Worm (Caenorhabditis elegans) whole organism, young adult: ENCODE data around the gene ztf-28.

Source experiments
- B0261.1 ChIP-seq: sonication (generic microtip); optimal IDR thresholded peaks from 2 replicates; lab custom pipeline; 2016; ENCODE audit warnings: mild to moderate bottlenecking, missing genetic modification characterization, moderate library complexity, missing compliant biosample characterization
- C17E4.6 ChIP-seq: fragments of 200-800 bp; sonication (Bioruptor generic); IDR thresholded peaks from 2 replicates; pipeline ENCODE4 v1.3.6; 2022; ENCODE audit warnings: missing genetic modification reagents, missing genetic modification characterization, missing compliant biosample characterization
- F33H1.4 ChIP-seq: fragments of 200-800 bp; sonication (Bioruptor generic); IDR thresholded peaks from 2 replicates; pipeline ENCODE4 v1.3.6; 2022; ENCODE audit warnings: missing genetic modification reagents, missing genetic modification characterization, missing compliant biosample characterization
- F39B2.1 ChIP-seq: fragments of 200-800 bp; sonication (Bioruptor generic); IDR thresholded peaks from 2 replicates; pipeline ENCODE4 v1.3.6; 2022; ENCODE audit warnings: missing genetic modification reagents, missing genetic modification characterization, missing compliant biosample characterization
- F52B5.7 ChIP-seq: sonication (generic microtip); optimal IDR thresholded peaks from 2 replicates; lab custom pipeline; 2016; ENCODE audit warnings: mild to moderate bottlenecking, missing genetic modification characterization, missing compliant biosample characterization
- Y56A3A.18 ChIP-seq: fragments of 200-800 bp; sonication (Bioruptor generic); IDR thresholded peaks from 2 replicates; pipeline ENCODE4 v1.3.6; 2022; ENCODE audit warnings: missing genetic modification reagents, missing genetic modification characterization, missing compliant biosample characterization
- attf-6 ChIP-seq: fragments of 200-800 bp; sonication (Bioruptor generic); IDR thresholded peaks from 2 replicates; pipeline ENCODE4 v1.3.6; 2022; ENCODE audit warnings: missing genetic modification reagents, missing genetic modification characterization, missing compliant biosample characterization
- ceh-100 ChIP-seq: fragments of 200-800 bp; sonication (Bioruptor generic); IDR thresholded peaks from 2 replicates; pipeline ENCODE4 v1.3.6; 2022; ENCODE audit warnings: missing genetic modification reagents, missing genetic modification characterization, missing compliant biosample characterization
- ceh-27 ChIP-seq: fragments of 200-800 bp; sonication (Bioruptor generic); optimal IDR thresholded peaks from 2 replicates; lab custom pipeline; 2018; ENCODE audit warnings: mild to moderate bottlenecking, missing genetic modification characterization, moderate library complexity, missing compliant biosample characterization
- ceh-40 ChIP-seq: fragments of 200-800 bp; sonication (Bioruptor generic); IDR thresholded peaks from 2 replicates; pipeline ENCODE4 v1.3.6; 2022; ENCODE audit warnings: missing genetic modification characterization, missing compliant biosample characterization
- ceh-58 ChIP-seq: fragments of 200-800 bp; sonication (Bioruptor generic); IDR thresholded peaks from 2 replicates; pipeline ENCODE4 v1.3.6; 2022; ENCODE audit warnings: missing genetic modification characterization, missing compliant biosample characterization
- ceh-91 ChIP-seq: fragments of 200-800 bp; sonication (Bioruptor generic); IDR thresholded peaks from 2 replicates; pipeline ENCODE4 v1.3.6; 2022; ENCODE audit warnings: missing genetic modification reagents, missing genetic modification characterization, missing compliant biosample characterization
- egl-44 ChIP-seq: fragments of 200-800 bp; sonication (Bioruptor generic); IDR thresholded peaks from 2 replicates; pipeline ENCODE4 v1.3.6; 2022; ENCODE audit warnings: missing genetic modification reagents, missing genetic modification characterization, missing compliant biosample characterization
- ekl-4 ChIP-seq: fragments of 200-800 bp; sonication (Bioruptor generic); IDR thresholded peaks from 2 replicates; pipeline ENCODE4 v1.3.6; 2022; ENCODE audit warnings: missing genetic modification reagents, missing genetic modification characterization, missing compliant biosample characterization
- hsf-1 ChIP-seq: fragments of 200-800 bp; sonication (Bioruptor generic); IDR thresholded peaks from 2 replicates; pipeline ENCODE4 v1.3.6; 2022; ENCODE audit warnings: missing genetic modification reagents, missing genetic modification characterization, missing compliant biosample characterization
- lin-40 ChIP-seq: sonication (generic microtip); optimal IDR thresholded peaks from 2 replicates; lab custom pipeline; 2016; ENCODE audit warnings: missing genetic modification characterization, mild to moderate bottlenecking, missing compliant biosample characterization, missing genotype, missing genetic modification reagents
- madf-10 ChIP-seq: sonication (generic microtip); optimal IDR thresholded peaks from 2 replicates; lab custom pipeline; 2016; ENCODE audit warnings: mild to moderate bottlenecking, missing genetic modification characterization, missing compliant biosample characterization
- mxl-1 ChIP-seq: sonication (generic microtip); optimal IDR thresholded peaks from 2 replicates; lab custom pipeline; 2016; ENCODE audit warnings: missing genetic modification characterization, missing compliant biosample characterization
- nfya-2 ChIP-seq: fragments of 200-800 bp; sonication (Bioruptor generic); IDR thresholded peaks from 2 replicates; pipeline ENCODE4 v1.3.6; 2022; ENCODE audit warnings: missing genetic modification reagents, missing genetic modification characterization, missing compliant biosample characterization
- nhr-179 ChIP-seq: sonication (generic microtip); optimal IDR thresholded peaks from 2 replicates; lab custom pipeline; 2016; ENCODE audit warnings: mild to moderate bottlenecking, missing genetic modification characterization, missing compliant biosample characterization
- nhr-80 ChIP-seq: sonication (generic microtip); optimal IDR thresholded peaks from 2 replicates; lab custom pipeline; 2016; ENCODE audit warnings: missing genetic modification characterization, missing compliant biosample characterization
- pha-4 ChIP-seq: fragments of 150-350 bp; sonication (generic microtip); optimal IDR thresholded peaks from 2 replicates; lab custom pipeline; 2014; ENCODE audit warnings: missing biosample characterization, missing genetic modification reagents, missing genetic modification characterization
- snpc-1.1 ChIP-seq: sonication (generic microtip); optimal IDR thresholded peaks from 2 replicates; lab custom pipeline; 2017; ENCODE audit warnings: missing genetic modification characterization, mild to moderate bottlenecking, missing compliant biosample characterization, antibody characterized with exemption, moderate library complexity, missing genotype, missing genetic modification reagents; ENCODE audit not compliant: insufficient read depth
- snpc-3.4 ChIP-seq: sonication (generic microtip); optimal IDR thresholded peaks from 2 replicates; lab custom pipeline; 2017; ENCODE audit warnings: missing genetic modification characterization, mild to moderate bottlenecking, missing compliant biosample characterization, antibody characterized with exemption, moderate library complexity, missing genotype, missing genetic modification reagents
- somi-1 ChIP-seq: fragments of 200-800 bp; sonication (Bioruptor generic); optimal IDR thresholded peaks from 2 replicates; lab custom pipeline; 2018; ENCODE audit warnings: mild to moderate bottlenecking, missing genetic modification characterization, missing compliant biosample characterization
- tlf-1 ChIP-seq: fragments of 200-800 bp; sonication (Bioruptor generic); optimal IDR thresholded peaks from 2 replicates; lab custom pipeline; 2018; ENCODE audit warnings: mild to moderate bottlenecking, missing genetic modification characterization, missing compliant biosample characterization
- unc-62 ChIP-seq: fragments of 150-350 bp; optimal IDR thresholded peaks from 2 replicates; lab custom pipeline; 2014; ENCODE audit warnings: missing biosample characterization, missing genetic modification reagents, missing genetic modification characterization
- zfh-2 ChIP-seq: fragments of 200-800 bp; sonication (Bioruptor generic); conservative IDR thresholded peaks from 2 replicates; pipeline ENCODE4 v1.3.6; 2022; ENCODE audit warnings: missing genetic modification reagents, missing genetic modification characterization, missing compliant biosample characterization
- zim-3 ChIP-seq: sonication (generic microtip); optimal IDR thresholded peaks from 2 replicates; lab custom pipeline; 2017; ENCODE audit warnings: mild to moderate bottlenecking, missing genetic modification characterization, moderate library complexity, missing compliant biosample characterization
- ztf-18 ChIP-seq: sonication (generic microtip); optimal IDR thresholded peaks from 2 replicates; lab custom pipeline; 2016; ENCODE audit warnings: missing genotype, mild to moderate bottlenecking, missing genetic modification characterization, missing compliant biosample characterization
- ztf-22 ChIP-seq: fragments of 200-800 bp; sonication (Bioruptor generic); optimal IDR thresholded peaks from 2 replicates; lab custom pipeline; 2018; ENCODE audit warnings: mild to moderate bottlenecking, missing genetic modification characterization, moderate library complexity, missing compliant biosample characterization
- ztf-26 ChIP-seq: sonication (generic microtip); optimal IDR thresholded peaks from 2 replicates; lab custom pipeline; 2017; ENCODE audit warnings: missing genetic modification characterization, missing compliant biosample characterization
- ztf-28 ChIP-seq: fragments of 200-800 bp; sonication (Bioruptor generic); IDR thresholded peaks from 2 replicates; pipeline ENCODE4 v1.3.6; 2022; ENCODE audit warnings: missing genetic modification reagents, missing genetic modification characterization, missing compliant biosample characterization

ztf-28 gene

DNA sequence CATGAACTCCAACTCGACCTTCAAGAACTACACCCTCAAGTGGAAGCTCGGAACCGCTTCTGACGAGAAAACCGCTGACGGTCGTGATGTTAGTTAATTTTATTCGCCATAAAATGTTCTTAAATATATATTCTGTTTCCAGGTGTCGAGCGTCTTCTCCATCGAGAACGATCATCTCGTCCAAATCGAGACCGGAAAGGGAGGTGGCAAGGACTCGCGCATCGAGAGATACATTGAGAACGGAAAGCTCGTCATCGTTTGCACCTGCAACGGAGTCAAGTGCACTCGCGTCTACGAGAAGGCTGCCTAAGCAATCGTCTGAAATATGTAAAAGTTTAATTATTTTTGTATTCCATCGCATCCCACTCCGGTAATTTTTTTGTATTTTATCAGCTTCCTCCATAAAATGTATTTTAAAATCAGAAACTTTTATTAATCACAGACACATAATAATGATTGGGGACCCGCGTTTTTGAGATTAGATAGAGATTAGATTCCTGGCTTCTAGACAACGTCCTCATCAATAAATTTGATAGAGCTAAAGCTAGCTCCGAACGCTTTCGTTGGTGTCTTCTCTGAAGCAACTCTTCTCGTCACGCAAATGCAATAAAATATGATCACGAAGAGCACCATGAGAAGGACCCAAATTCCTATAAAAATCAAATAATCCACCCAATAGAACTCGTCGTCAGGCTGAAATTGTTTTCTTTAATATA is 21.6 kb upstream of the ztf-28 start (continued):
- TF ChIP-seq mxl-1 (tag; lab: Kevin White, UChicago) = peak; percentile 8
- TF ChIP-seq unc-62 (GFP tag; lab: Kevin White, UChicago) = no peak
- no peak for TF ChIP-seq ztf-22 (GFP tag; lab: Kevin White, UChicago)
- TF ChIP-seq snpc-3.4 (tag; lab: Kevin White, UChicago) = peak; percentile 13
- no peak for TF ChIP-seq snpc-1.1 (tag; lab: Kevin White, UChicago)
- TF ChIP-seq pha-4 (tag; lab: Kevin White, UChicago) = no peak
- TF ChIP-seq zfh-2 = peak; percentile 62
- no peak for TF ChIP-seq nhr-80 (tag; lab: Kevin White, UChicago)
- TF ChIP-seq C17E4.6 = no peak
- no peak for TF ChIP-seq ceh-27 (GFP tag; lab: Kevin White, UChicago)
- no peak for TF ChIP-seq ceh-100 (GFP tag; lab: Robert Waterston, UW)

ce11 chrV:2072807-2073206 is 17.7 kb upstream of the ztf-28 start, which contains the start of gene Y40B10A.9:
Y40B10A.9 (minus strand) TSS chrV:2072907.
- TF ChIP-seq hsf-1 = no peak
- no peak for TF ChIP-seq mxl-1 (tag; lab: Kevin White, UChicago)
- TF ChIP-seq egl-44 (GFP tag; lab: Robert Waterston, UW) = no peak
- TF ChIP-seq lin-40 = no peak
- TF ChIP-seq ceh-40 (GFP tag; lab: Robert Waterston, UW) = no peak
- TF ChIP-seq nfya-2 (GFP tag; lab: Robert Waterston, UW) = no peak
- no peak for TF ChIP-seq ztf-28 (GFP tag; lab: Robert Waterston, UW)
- no peak for TF ChIP-seq ceh-91 (GFP tag; lab: Robert Waterston, UW)
- no peak for TF ChIP-seq madf-10 (tag; lab: Kevin White, UChicago)
- TF ChIP-seq ztf-26 = no peak
- TF ChIP-seq nhr-80 (tag; lab: Kevin White, UChicago) = no peak
- TF ChIP-seq Y56A3A.18 (GFP tag; lab: Robert Waterston, UW) = no peak
- TF ChIP-seq ekl-4 (GFP tag; lab: Robert Waterston, UW) = no peak
- TF ChIP-seq zim-3 = no peak

DNA sequence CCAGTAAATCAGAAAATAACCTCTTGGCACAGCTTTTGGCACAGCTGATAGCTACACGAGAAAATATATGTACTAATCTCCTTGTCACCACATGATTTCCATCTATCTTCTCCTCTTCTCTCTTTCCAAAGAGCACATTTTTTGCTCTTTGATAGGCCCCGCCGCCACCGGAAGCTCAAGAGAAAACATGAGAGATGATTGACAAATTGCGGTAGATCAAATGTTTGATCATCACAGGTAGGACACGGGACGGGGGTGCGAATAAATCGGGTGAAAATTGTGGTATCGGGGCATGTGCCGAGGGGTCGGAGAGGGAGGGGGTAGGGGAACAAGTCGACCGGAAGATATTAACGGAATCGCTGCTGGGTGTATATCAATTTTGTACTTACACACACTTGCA is 14.4 kb upstream of the ztf-28 start:
- TF ChIP-seq zfh-2 = peak; percentile 44; the same call in 1 of the 2 replicates
- peak; percentile 36 for TF ChIP-seq somi-1
- no peak for TF ChIP-seq F33H1.4
- no peak for TF ChIP-seq C17E4.6

DNA sequence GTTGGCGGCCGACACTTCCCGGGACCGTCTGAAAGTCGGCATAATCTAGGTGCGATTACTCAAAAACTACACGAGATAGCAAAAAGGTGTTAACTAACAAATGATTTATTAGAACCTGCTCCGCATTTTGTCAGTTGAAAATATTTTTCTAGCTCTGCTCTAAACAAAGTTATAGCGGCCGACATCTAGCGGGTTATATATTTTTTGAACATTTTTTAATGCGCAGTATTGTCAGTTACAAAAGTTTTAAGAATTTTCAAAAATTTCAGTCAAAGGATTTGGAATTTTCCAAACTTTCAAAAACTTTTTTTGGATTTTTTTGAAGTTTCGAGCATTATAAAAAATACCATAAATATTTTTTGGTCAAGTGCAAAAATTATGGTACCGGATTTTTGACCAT is 9.2 kb upstream of the ztf-28 start:
- TF ChIP-seq ztf-18 (no peak), ceh-27 (GFP tag; lab: Kevin White, UChicago) (no peak), F39B2.1 (GFP tag; lab: Robert Waterston, UW) (no peak), ceh-91 (GFP tag; lab: Robert Waterston, UW) (no peak), tlf-1 (no peak), F52B5.7 (tag; lab: Kevin White, UChicago) (no peak), zfh-2 (no peak), B0261.1 (no peak), ceh-58 (GFP tag; lab: Robert Waterston, UW) (no peak), nhr-179 (tag; lab: Kevin White, UChicago) (no peak), attf-6 (no peak)
